Fruit fly (Drosophila melanogaster): ENCODE results near the gene bma.

The bma gene

dm6 chr3L:9907719-9908170, at the start of gene bma:
bma (plus strand) TSS chr3L:9908120.
- TF ChIP-seq Rel (GFP tag; optimal IDR thresholded peaks at IDR 0.05) = no peak
- TF ChIP-seq Rel (tag; optimal IDR thresholded peaks at IDR 0.05) = no peak
- no peak for TF ChIP-seq fru (GFP tag; optimal IDR thresholded peaks at IDR 0.05)
- TF ChIP-seq jim (GFP tag; optimal IDR thresholded peaks at IDR 0.05) = no peak
- TF ChIP-seq dmrt93B (GFP tag; optimal IDR thresholded peaks at IDR 0.05) = no peak
- no peak for TF ChIP-seq Dif (GFP tag; optimal IDR thresholded peaks at IDR 0.05; ENCODE audit: partially characterized antibody)

- TF ChIP-seq pan (optimal IDR thresholded peaks at IDR 0.05) = no peak
- no peak for TF ChIP-seq tai (GFP tag; optimal IDR thresholded peaks at IDR 0.05)
- TF ChIP-seq CrebA (GFP tag; optimal IDR thresholded peaks at IDR 0.05; ENCODE audit: borderline replicate concordance) = no peak
- TF ChIP-seq Hr83 (GFP tag; optimal IDR thresholded peaks at IDR 0.05; ENCODE audit: poor library complexity, severe bottlenecking) = peak; percentile 41
- TF ChIP-seq brk (GFP tag; optimal IDR thresholded peaks at IDR 0.05) = no peak
- TF ChIP-seq Jra (GFP tag; optimal IDR thresholded peaks at IDR 0.05) = peak; percentile 29
- TF ChIP-seq foxo (GFP tag; optimal IDR thresholded peaks at IDR 0.05) = peak in 1 of 2 experiments; percentile 10
- no peak for TF ChIP-seq Hr78 (GFP tag; optimal IDR thresholded peaks at IDR 0.05)
- TF ChIP-seq dmrt93B (GFP tag; optimal IDR thresholded peaks at IDR 0.05) = no peak
- peak; percentile 28 for TF ChIP-seq Sp1 (GFP tag; optimal IDR thresholded peaks at IDR 0.05)
- no peak for TF ChIP-seq Abd-B (GFP tag; optimal IDR thresholded peaks at IDR 0.05)
- TF ChIP-seq psq (GFP tag; optimal IDR thresholded peaks at IDR 0.05) = peak; percentile 10
- no peak for TF ChIP-seq fru (GFP tag; optimal IDR thresholded peaks at IDR 0.05)
- TF ChIP-seq ey (GFP tag; optimal IDR thresholded peaks at IDR 0.05) = peak; percentile 6
- TF ChIP-seq Myc (optimal IDR thresholded peaks at IDR 0.05) = no peak
- no peak for TF ChIP-seq Dif (GFP tag; optimal IDR thresholded peaks at IDR 0.05; ENCODE audit: partially characterized antibody)
- TF ChIP-seq h (GFP tag; optimal IDR thresholded peaks at IDR 0.05) = peak; percentile 59
- no peak for TF ChIP-seq CG32264 (GFP tag; optimal IDR thresholded peaks at IDR 0.05)
- no peak for TF ChIP-seq Rel (GFP tag; optimal IDR thresholded peaks at IDR 0.05)
- TF ChIP-seq Rel (tag; optimal IDR thresholded peaks at IDR 0.05) = peak; percentile 23
- TF ChIP-seq rgr (GFP tag; optimal IDR thresholded peaks at IDR 0.05) = peak; percentile 39
- peak; percentile 23 for TF ChIP-seq CG9705 (GFP tag; optimal IDR thresholded peaks at IDR 0.05)
- TF ChIP-seq dl (GFP tag; optimal IDR thresholded peaks at IDR 0.05; ENCODE audit: insufficient read depth in 1 of 2, partially characterized antibody in 2 of 2) = no peak
- TF ChIP-seq usp (GFP tag; optimal IDR thresholded peaks at IDR 0.05) = no peak
- TF ChIP-seq jim (GFP tag; optimal IDR thresholded peaks at IDR 0.05) = no peak
- peak; percentile 55 for TF ChIP-seq woc (GFP tag; optimal IDR thresholded peaks at IDR 0.05)
- no peak for TF ChIP-seq Dfd (GFP tag; optimal IDR thresholded peaks at IDR 0.05)
- peak; percentile 30 for TF ChIP-seq dsf (GFP tag; optimal IDR thresholded peaks at IDR 0.05; ENCODE audit: borderline replicate concordance)
- TF ChIP-seq Hnf4 (GFP tag; optimal IDR thresholded peaks at IDR 0.05) = peak; percentile 52
- TF ChIP-seq sage (GFP tag; optimal IDR thresholded peaks at IDR 0.05) = no peak
- TF ChIP-seq sv (GFP tag; optimal IDR thresholded peaks at IDR 0.05) = no peak
- TF ChIP-seq N (GFP tag; optimal IDR thresholded peaks at IDR 0.05) = no peak
- no peak for TF ChIP-seq Mio (GFP tag; optimal IDR thresholded peaks at IDR 0.05)
- TF ChIP-seq GATAd (GFP tag; optimal IDR thresholded peaks at IDR 0.05) = no peak
- TF ChIP-seq OdsH (GFP tag; optimal IDR thresholded peaks at IDR 0.05) = no peak
- no peak for TF ChIP-seq Vsx2 (GFP tag; optimal IDR thresholded peaks at IDR 0.05; ENCODE audit: partially characterized antibody)
- no peak for TF ChIP-seq lola (GFP tag; optimal IDR thresholded peaks at IDR 0.05)
- TF ChIP-seq HLH106 (tag; optimal IDR thresholded peaks at IDR 0.05) = peak; percentile 23
- TF ChIP-seq br (GFP tag; optimal IDR thresholded peaks at IDR 0.05) = no peak
These were observed 48.3 kb upstream of the bma start, which contains the start of gene CG10809 for dm6 chr3L:9859624-9860023. CG10809 (minus strand) TSS chr3L:9859889.

- TF ChIP-seq woc (GFP tag; optimal IDR thresholded peaks at IDR 0.05) (no peak), tai (GFP tag; optimal IDR thresholded peaks at IDR 0.05) (no peak), Rel (GFP tag; optimal IDR thresholded peaks at IDR 0.05) (no peak), Rel (tag; optimal IDR thresholded peaks at IDR 0.05) (no peak), Mio (GFP tag; optimal IDR thresholded peaks at IDR 0.05) (no peak), Abd-B (GFP tag; optimal IDR thresholded peaks at IDR 0.05) (no peak), lola (GFP tag; optimal IDR thresholded peaks at IDR 0.05) (no peak), OdsH (GFP tag; optimal IDR thresholded peaks at IDR 0.05) (no peak), dmrt93B (GFP tag; optimal IDR thresholded peaks at IDR 0.05) (no peak), br (GFP tag; optimal IDR thresholded peaks at IDR 0.05) (no peak), h (GFP tag; optimal IDR thresholded peaks at IDR 0.05) (no peak), CrebA (GFP tag; optimal IDR thresholded peaks at IDR 0.05; ENCODE audit: borderline replicate concordance) (no peak), dsf (GFP tag; optimal IDR thresholded peaks at IDR 0.05; ENCODE audit: borderline replicate concordance) (no peak)
These were observed 44.3 kb upstream of the bma start for dm6 chr3L:9863656-9864055.

All from whole organism, wandering third instar larva.